Worm (Caenorhabditis elegans) whole organism, dauer: ENCODE measurements around the gene C04B4.2.
"Not testable (repeated sequence)": the region's sequence is repeated elsewhere in the genome, so short reads cannot be mapped to it uniquely, and the experiment has no call there.

ENCODE experiments used
- unc-62 ChIP-seq: sonication (generic microtip); optimal IDR thresholded peaks from 2 replicates; lab custom pipeline; 2017; ENCODE audit warnings: missing biosample characterization, missing genetic modification reagents, missing genetic modification characterization

Gene C04B4.2

DNA sequence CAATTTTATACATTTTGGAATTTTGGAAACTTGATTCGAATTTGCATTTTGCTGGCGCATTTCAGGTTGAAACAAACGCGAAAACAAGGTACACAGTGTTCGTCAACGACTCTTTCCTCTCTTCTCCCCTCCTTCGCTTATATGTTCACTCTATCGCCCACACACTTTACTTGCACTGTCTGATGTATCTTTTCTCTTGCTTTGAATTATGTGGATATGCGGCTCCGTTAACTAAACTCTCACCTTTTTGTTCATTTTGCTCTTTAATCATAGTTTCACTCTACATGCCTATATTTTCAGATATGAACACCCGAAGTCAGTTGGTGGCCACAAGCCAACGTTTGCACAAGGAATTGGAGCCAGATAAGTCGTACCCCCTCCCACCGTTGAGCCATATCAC is 11.2 kb downstream of the C04B4.2 start, which contains the start of gene W06D11.1:
W06D11.1 (plus strand) TSS at position 301 of the 400 bp plus-strand sequence.
- no peak for TF ChIP-seq unc-62 (GFP tag; lab: Kevin White, UChicago)

- no peak for TF ChIP-seq unc-62 (GFP tag; lab: Kevin White, UChicago)
Observed at ce11 chrX:12296392-12296791, 13.3 kb downstream of the C04B4.2 start, which contains the start of gene W06D11.2. Gene W06D11.2 (minus strand): TSS chrX:12296730.

ce11 chrX:12298324-12298723 is 15.2 kb downstream of the C04B4.2 start, which contains the start of gene W06D11.3:
Gene W06D11.3 (plus strand): TSS chrX:12298683.
- TF ChIP-seq unc-62 (GFP tag; lab: Kevin White, UChicago), result no peak

- no peak for TF ChIP-seq unc-62 (GFP tag; lab: Kevin White, UChicago)
Observed at ce11 chrX:12299834-12300233, 16.8 kb downstream of the C04B4.2 start, which contains the start of gene W06D11.5. Gene W06D11.5 (plus strand): TSS chrX:12300134.

ce11 chrX:12302755-12303154 is 19.7 kb downstream of the C04B4.2 start, which contains the start of gene dot-1.3:
Gene dot-1.3 (minus strand): TSS chrX:12302855.
- not testable (repeated sequence) for TF ChIP-seq unc-62 (GFP tag; lab: Kevin White, UChicago)

ce11 chrX:12304231-12304630 is 21.1 kb downstream of the C04B4.2 start:
- TF ChIP-seq unc-62 (GFP tag; lab: Kevin White, UChicago), result no peak

DNA sequence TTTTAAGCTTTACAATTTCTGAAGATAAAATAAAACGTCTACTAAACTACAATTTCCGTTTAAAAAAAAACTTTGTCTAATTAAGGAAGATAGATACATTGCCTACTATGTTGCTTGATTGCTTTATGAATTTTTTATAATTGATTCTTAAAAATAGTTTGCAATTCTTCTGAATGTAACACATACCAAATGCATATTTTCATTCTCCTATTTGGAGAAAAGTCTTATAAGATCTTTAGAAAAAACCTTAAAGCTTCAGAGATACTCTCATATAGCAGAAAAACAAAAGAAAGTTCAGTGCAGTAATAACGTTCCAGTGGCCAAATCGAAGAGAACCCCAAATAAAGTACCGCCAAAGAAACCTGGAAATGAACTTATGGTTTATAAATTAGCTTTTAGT is 23.5 kb downstream of the C04B4.2 start, which contains the start of gene phf-32:
phf-32 (plus strand) TSS at position 301 of the 400 bp plus-strand sequence.
- no peak for TF ChIP-seq unc-62 (GFP tag; lab: Kevin White, UChicago)

ce11 chrX:12308045-12308499 is 25.0 kb downstream of the C04B4.2 start, which contains the start of gene F17A2.16:
Gene F17A2.16 (plus strand): TSS chrX:12308449.
- TF ChIP-seq unc-62 (GFP tag; lab: Kevin White, UChicago), result not testable (repeated sequence)

DNA sequence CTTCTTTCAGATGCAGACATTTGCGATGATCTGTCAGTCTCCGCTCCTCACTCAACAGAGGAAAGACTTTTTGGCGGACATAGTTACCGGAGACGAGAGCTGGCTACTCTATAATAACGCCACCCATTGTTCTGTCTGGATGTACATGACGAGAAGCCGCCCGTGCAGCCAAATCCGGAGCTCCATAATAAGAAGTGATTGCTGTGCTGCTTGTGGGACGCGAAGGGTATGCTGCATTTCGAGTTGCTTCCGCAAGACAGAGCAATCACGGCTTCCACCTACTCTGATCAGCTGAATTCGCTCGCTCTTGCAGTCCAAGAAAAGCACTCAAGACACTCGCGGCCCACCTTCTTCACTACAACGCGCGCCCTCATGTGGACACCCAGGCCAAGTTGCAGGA is 30.7 kb downstream of the C04B4.2 start:
- no peak for TF ChIP-seq unc-62 (GFP tag; lab: Kevin White, UChicago)

DNA sequence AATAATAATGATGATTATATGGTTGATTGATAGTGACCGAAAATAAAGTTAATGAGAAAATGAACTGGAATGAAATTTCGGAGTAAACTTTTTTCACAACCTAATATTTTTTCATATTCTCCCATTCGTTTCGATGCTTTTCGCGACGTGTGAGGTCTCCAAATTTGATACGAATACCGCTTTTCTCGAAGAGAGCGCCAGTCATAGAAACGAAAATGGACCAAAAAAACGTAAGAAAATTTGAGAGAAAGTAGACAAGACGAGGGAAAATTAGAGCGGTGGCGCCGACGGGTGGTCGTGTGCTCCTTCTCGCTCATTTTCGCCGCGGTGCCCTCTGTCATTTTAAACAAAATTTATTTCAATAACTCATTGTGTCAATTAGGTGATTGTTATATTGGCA is 31.3 kb downstream of the C04B4.2 start:
- TF ChIP-seq unc-62 (GFP tag; lab: Kevin White, UChicago), result no peak

- no peak for TF ChIP-seq unc-62 (GFP tag; lab: Kevin White, UChicago)
Observed at ce11 chrX:12315268-12315667, 32.2 kb downstream of the C04B4.2 start, which contains the start of gene xtr-2. Gene xtr-2 (plus strand): TSS chrX:12315568.

DNA sequence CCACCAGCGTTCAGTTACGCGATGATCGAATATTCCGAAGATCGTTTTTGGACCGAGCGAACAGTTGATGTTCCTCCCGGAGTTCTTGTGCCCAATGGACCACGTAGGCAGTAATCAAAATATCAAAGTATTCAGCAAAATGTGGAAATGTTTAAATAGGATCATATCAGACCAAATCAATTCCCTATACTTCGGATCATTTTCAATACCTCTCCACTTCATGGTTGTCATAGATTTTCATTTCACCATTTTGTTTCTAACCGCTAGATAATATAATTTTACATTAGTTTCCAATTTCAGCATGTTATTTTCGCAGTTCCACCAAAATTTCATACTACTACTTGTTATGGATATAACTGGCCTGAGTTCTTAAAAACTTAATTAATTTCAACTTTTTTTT is 34.5 kb downstream of the C04B4.2 start:
- TF ChIP-seq unc-62 (GFP tag; lab: Kevin White, UChicago), result no peak

DNA sequence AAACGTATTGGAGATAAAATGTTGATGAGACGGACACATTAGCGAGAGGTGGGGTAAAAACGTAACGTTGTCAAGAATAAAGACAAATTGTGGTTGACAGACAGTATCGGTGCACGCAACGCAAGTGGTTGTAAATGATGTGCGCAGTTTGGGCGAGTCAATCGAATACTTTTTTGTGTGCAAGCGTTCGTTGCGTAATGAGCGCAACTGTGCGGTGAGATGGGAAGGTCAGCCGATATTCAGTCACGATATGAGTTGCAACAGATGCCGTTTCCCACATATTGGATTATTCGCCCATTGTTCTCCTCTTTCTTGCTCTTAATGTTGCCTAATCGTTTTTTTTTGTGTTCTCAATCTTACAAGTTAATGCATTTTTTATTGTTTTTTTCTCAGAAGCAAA is 37.7 kb downstream of the C04B4.2 start, which contains the start of gene ceh-40:
ceh-40 (minus strand) TSS at position 41 of the 400 bp plus-strand sequence.
- no peak for TF ChIP-seq unc-62 (GFP tag; lab: Kevin White, UChicago)

DNA sequence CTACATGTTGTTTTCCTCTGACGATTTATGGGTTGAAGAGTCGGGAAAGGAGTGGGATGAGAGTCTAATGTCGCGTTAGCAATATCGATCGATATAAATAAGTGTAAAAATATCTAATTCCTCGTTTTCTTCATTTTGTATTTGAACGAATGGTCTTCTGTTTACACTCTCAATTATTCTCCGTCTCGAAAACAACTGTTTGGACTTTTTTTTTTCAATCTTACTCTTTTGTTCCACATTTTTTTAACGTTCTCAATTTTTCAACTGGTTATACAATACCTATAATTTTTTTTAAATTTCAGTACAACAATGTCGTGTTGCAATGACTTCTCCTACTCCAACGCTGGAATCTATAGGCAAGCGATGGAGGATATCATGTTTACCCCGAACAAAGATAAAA is 38.3 kb downstream of the C04B4.2 start, which contains the start of gene F17A2.13:
F17A2.13 (plus strand) TSS at position 301 of the 400 bp plus-strand sequence.
- TF ChIP-seq unc-62 (GFP tag; lab: Kevin White, UChicago), result no peak

DNA sequence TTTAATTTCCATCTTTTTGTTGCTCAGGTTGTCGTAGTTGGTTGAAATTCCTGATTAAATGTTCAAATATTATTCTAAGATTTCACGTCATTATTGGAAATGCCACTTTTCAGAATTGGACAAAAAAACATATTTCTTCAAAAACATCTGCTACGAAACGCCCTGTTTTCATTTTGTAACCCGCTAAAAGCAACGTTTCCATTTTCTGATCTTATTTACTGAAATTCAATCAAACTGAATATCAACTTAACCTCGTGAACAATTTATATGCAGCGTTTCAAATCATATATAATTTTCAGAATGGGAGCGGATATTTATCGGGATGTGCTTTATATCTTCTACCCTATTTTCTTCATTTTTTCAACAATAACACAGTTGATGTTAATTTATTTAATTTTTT is 40.4 kb downstream of the C04B4.2 start, which contains the start of gene srd-40:
srd-40 (plus strand) TSS at position 301 of the 400 bp plus-strand sequence.
- TF ChIP-seq unc-62 (GFP tag; lab: Kevin White, UChicago), result no peak

DNA sequence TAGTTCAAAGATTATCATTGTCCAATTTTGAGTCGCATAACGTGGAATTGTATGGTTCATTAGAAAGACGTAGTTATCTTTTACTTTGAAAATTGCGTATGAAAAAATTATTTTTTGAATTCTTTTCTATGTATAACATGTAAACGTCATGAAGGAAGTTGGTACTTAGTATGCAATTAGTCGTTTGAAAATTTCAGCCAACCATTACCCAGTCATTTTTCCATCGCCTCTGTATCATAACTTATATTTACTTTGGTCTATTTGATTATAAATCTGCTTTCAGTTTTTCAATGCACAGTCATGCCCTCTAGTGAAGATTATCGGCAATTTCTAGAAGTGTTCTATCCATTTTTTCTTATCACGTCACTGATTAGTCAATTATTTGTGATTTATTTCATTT is 43.3 kb downstream of the C04B4.2 start, which contains the start of gene srd-41:
srd-41 (plus strand) TSS at position 301 of the 400 bp plus-strand sequence.
- no peak for TF ChIP-seq unc-62 (GFP tag; lab: Kevin White, UChicago)

DNA sequence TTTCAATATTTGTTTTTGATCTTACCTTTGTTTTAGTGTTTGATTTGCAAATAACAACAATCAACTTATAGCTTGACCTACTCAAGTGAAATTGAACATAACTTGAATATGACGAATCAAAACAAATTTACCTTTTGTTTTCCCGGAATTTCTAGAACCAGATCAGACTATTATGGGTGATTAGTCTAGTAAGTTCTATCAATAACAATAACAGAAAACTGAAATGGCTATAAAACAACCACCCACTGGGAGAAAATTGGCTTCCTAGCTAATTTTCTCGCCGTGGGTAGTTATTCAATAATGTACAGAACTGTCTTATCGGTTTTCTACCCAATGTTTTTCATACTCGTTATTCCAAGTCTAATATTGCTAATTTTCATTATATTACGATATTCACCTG is 45.6 kb downstream of the C04B4.2 start, which contains the start of gene srd-45:
srd-45 (plus strand) TSS at position 301 of the 400 bp plus-strand sequence.
- TF ChIP-seq unc-62 (GFP tag; lab: Kevin White, UChicago), result no peak
